Worm (Caenorhabditis elegans) whole organism, L2 larva: Measurements from ENCODE around the gene tftc-1.

Source experiments
- C34F6.9 ChIP-seq: fragments of 150-350 bp; optimal IDR thresholded peaks from 2 replicates; lab custom pipeline; 2014; ENCODE audit warnings: missing biosample characterization, missing genetic modification characterization
- R02D3.7 ChIP-seq: fragments of 150-350 bp; optimal IDR thresholded peaks from 2 replicates; lab custom pipeline; 2014; ENCODE audit warnings: missing biosample characterization, missing genetic modification characterization
- ZK546.5 ChIP-seq: sonication (generic microtip); optimal IDR thresholded peaks from 2 replicates; lab custom pipeline; 2017; ENCODE audit warnings: missing biosample characterization, missing genetic modification characterization
- alr-1 ChIP-seq: fragments of 150-350 bp; optimal IDR thresholded peaks from 2 replicates; lab custom pipeline; 2014; ENCODE audit warnings: missing biosample characterization, missing genetic modification characterization
- ama-1 ChIP-seq: fragments of 150-350 bp; optimal IDR thresholded peaks from 2 replicates; lab custom pipeline; 2018; ENCODE audit warnings: inconsistent platforms
- ceh-16 ChIP-seq: fragments of 150-350 bp; optimal IDR thresholded peaks from 2 replicates; lab custom pipeline; 2014; ENCODE audit warnings: missing biosample characterization, missing genetic modification characterization
- dmd-4 ChIP-seq: sonication (generic microtip); optimal IDR thresholded peaks from 2 replicates; lab custom pipeline; 2017; ENCODE audit warnings: missing biosample characterization, missing genetic modification characterization
- fos-1 ChIP-seq: fragments of 150-350 bp; optimal IDR thresholded peaks from 2 replicates; lab custom pipeline; 2014; ENCODE audit warnings: missing biosample characterization, missing genetic modification characterization
- gmeb-1 ChIP-seq: fragments of 150-350 bp; optimal IDR thresholded peaks from 2 replicates; lab custom pipeline; 2014; ENCODE audit warnings: missing biosample characterization, missing genetic modification characterization
- lin-11 ChIP-seq: fragments of 150-350 bp; sonication (generic microtip); optimal IDR thresholded peaks from 2 replicates; lab custom pipeline; 2014; ENCODE audit warnings: missing biosample characterization, missing genetic modification characterization, inconsistent platforms, mixed read lengths
- lsy-2 ChIP-seq, 2 experiments: fragments of 150-350 bp in 1 of 2; sonication (generic microtip) in 1 of 2; optimal IDR thresholded peaks; 2 replicates each; lab custom pipeline; 2014 to 2017; ENCODE audit warnings: missing biosample characterization in 2 of 2, missing genetic modification characterization in 2 of 2
- mab-5 ChIP-seq: fragments of 150-350 bp; optimal IDR thresholded peaks from 2 replicates; lab custom pipeline; 2014; ENCODE audit warnings: missing biosample characterization, missing genetic modification characterization
- mbf-1 ChIP-seq: sonication (generic microtip); optimal IDR thresholded peaks from 2 replicates; lab custom pipeline; 2017; ENCODE audit warnings: missing biosample characterization, missing genetic modification characterization
- nhr-10 ChIP-seq: sonication (generic microtip); optimal IDR thresholded peaks from 2 replicates; lab custom pipeline; 2017; ENCODE audit warnings: missing biosample characterization, missing genetic modification characterization
- nhr-12 ChIP-seq: fragments of 150-350 bp; optimal IDR thresholded peaks from 2 replicates; lab custom pipeline; 2014; ENCODE audit warnings: missing biosample characterization, missing genetic modification characterization
- nhr-129 ChIP-seq: fragments of 150-350 bp; optimal IDR thresholded peaks from 2 replicates; lab custom pipeline; 2014; ENCODE audit warnings: missing biosample characterization, missing genetic modification characterization
- nhr-23 ChIP-seq: fragments of 150-350 bp; optimal IDR thresholded peaks from 2 replicates; lab custom pipeline; 2014; ENCODE audit warnings: missing biosample characterization, missing genetic modification reagents, missing genetic modification characterization
- nhr-237 ChIP-seq: fragments of 150-350 bp; optimal IDR thresholded peaks from 2 replicates; lab custom pipeline; 2014; ENCODE audit warnings: missing biosample characterization, missing genetic modification characterization
- nhr-6 ChIP-seq: fragments of 150-350 bp; optimal IDR thresholded peaks from 2 replicates; lab custom pipeline; 2014; ENCODE audit warnings: missing biosample characterization, missing genetic modification characterization
- peb-1 ChIP-seq: fragments of 150-350 bp; optimal IDR thresholded peaks from 2 replicates; lab custom pipeline; 2014; ENCODE audit warnings: missing biosample characterization, missing genetic modification characterization
- sem-4 ChIP-seq: fragments of 150-350 bp; optimal IDR thresholded peaks from 2 replicates; lab custom pipeline; 2014; ENCODE audit warnings: missing biosample characterization, missing genetic modification reagents, missing genetic modification characterization
- skn-1 ChIP-seq: sonication (generic microtip); optimal IDR thresholded peaks from 2 replicates; lab custom pipeline; 2017; ENCODE audit warnings: missing biosample characterization, missing genetic modification characterization
- sma-3 ChIP-seq: sonication (generic microtip); optimal IDR thresholded peaks from 2 replicates; lab custom pipeline; 2016; ENCODE audit warnings: missing genetic modification reagents, missing genetic modification characterization, missing compliant biosample characterization
- sma-9 ChIP-seq, 2 experiments: fragments of 150-350 bp in 1 of 2; sonication (generic microtip) in 1 of 2; optimal IDR thresholded peaks; 2 replicates each; lab custom pipeline; 2014 to 2016; ENCODE audit warnings: missing genetic modification characterization in 2 of 2, mild to moderate bottlenecking in 1 of 2, missing biosample characterization in 1 of 2, missing compliant biosample characterization in 1 of 2, missing genetic modification reagents in 1 of 2, moderate library complexity in 1 of 2
- snpc-4 ChIP-seq: fragments of 150-350 bp; optimal IDR thresholded peaks from 2 replicates; lab custom pipeline; 2014; ENCODE audit warnings: missing biosample characterization, missing genetic modification characterization
- unc-55 ChIP-seq: fragments of 150-350 bp; sonication (generic microtip); optimal IDR thresholded peaks from 3 replicates; lab custom pipeline; 2014; ENCODE audit warnings: missing biosample characterization, missing genetic modification reagents, missing genetic modification characterization
- unc-62 ChIP-seq: fragments of 150-350 bp; optimal IDR thresholded peaks from 2 replicates; lab custom pipeline; 2014; ENCODE audit warnings: missing biosample characterization, missing genetic modification reagents, missing genetic modification characterization
- ztf-11 ChIP-seq: sonication (generic microtip); optimal IDR thresholded peaks from 2 replicates; lab custom pipeline; 2017; ENCODE audit warnings: missing biosample characterization, missing genetic modification characterization
- ztf-4 ChIP-seq: fragments of 150-350 bp; optimal IDR thresholded peaks from 2 replicates; lab custom pipeline; 2014; ENCODE audit warnings: missing biosample characterization, missing genetic modification characterization

Gene tftc-1

ce11 chrIV:2408437-2408836 lies 59.4 kb downstream of the tftc-1 start (continued):
- TF ChIP-seq sem-4 (peak; percentile 29), nhr-129 (tag; lab: Kevin White, UChicago) (peak; percentile 86), skn-1 (no peak), nhr-10 (tag; lab: Kevin White, UChicago) (no peak), ama-1 (lab: Kevin White, UChicago) (no peak), mab-5 (tag; lab: Kevin White, UChicago) (peak; percentile 1), ceh-16 (peak; percentile 52), ztf-4 (tag; lab: Kevin White, UChicago) (peak; percentile 58), alr-1 (tag; lab: Kevin White, UChicago) (no peak), nhr-237 (no peak), nhr-23 (tag; lab: Kevin White, UChicago) (no peak), peb-1 (tag; lab: Kevin White, UChicago) (no peak), sma-3 (peak; percentile 73), unc-62 (no peak), nhr-6 (tag; lab: Kevin White, UChicago) (peak; percentile 36), fos-1 (tag; lab: Kevin White, UChicago) (peak; percentile 80), ztf-11 (peak; percentile 28), nhr-12 (tag; lab: Kevin White, UChicago) (no peak), mbf-1 (tag; lab: Kevin White, UChicago) (no peak), unc-55 (GFP tag; lab: Kevin White, UChicago) (peak; percentile 94), R02D3.7 (tag; lab: Kevin White, UChicago) (no peak), lin-11 (peak; percentile 65), C34F6.9 (peak; percentile 84)

DNA sequence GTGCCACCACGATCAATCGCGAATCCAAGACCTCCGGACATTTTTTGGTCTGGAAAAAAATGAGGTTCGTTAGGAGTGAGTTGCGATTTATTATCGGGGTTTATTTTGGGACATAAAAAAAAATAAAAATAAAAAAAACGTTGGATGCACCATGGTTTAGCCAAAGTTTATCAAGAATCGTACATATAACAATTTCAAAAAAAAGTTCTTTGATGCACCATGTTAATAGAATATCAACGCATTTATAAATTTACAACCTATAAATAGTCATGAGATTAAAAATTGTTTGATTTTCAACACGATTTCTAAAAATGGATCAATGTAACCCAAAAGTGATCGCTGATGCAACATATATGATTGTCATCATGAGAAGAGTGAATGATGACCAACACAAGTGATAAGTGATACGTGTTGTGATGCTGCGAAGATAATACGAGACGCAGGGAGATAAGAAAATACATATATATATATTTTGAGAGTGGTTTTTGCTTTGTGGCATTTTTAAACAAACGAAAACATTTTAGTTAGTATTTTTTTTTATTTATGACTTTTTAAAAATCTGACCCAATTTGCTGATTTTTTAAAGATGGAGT lies 63.4 kb downstream of the tftc-1 start, which contains the start of gene Y38F2AR.12:
TSS of gene Y38F2AR.12 (minus strand) at position 51 of the 593 bp plus-strand sequence.
- TF ChIP-seq snpc-4 (no peak), dmd-4 (no peak), lsy-2 (tag; optimal IDR thresholded peaks at IDR 0.05; lab: Kevin White, UChicago) (no peak), fos-1 (tag; lab: Kevin White, UChicago) (peak; percentile 49), lin-11 (no peak), skn-1 (peak; percentile 84)

DNA sequence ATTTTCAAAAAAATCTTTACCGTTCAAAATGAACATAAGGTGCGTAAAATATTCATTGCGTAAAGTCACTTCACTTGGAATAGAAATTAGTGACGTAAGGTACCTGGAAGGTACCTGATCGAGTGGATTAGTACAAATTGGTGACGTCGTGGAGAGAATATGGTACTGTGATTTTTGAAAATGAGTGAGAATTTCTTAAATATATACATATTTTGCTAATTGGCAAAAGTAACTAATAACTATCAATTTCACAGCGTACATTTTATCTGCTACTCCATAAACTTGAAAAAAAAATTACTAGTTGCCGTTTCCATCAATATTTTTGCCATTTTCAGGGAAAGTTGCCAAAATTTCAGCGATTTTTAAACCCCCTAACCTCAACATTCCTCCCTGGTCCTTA lies 67.7 kb downstream of the tftc-1 start:
- TF ChIP-seq gmeb-1 (tag; lab: Kevin White, UChicago): no peak
- TF ChIP-seq ZK546.5 (tag; lab: Kevin White, UChicago): no peak
- no peak for TF ChIP-seq sma-9 (GFP tag; optimal IDR thresholded peaks at IDR 0.05; lab: Kevin White, UChicago)
- no peak for TF ChIP-seq sma-9 (tag; optimal IDR thresholded peaks at IDR 0.05; lab: Kevin White, UChicago)
- no peak for TF ChIP-seq snpc-4
- no peak for TF ChIP-seq C34F6.9
